Worm (Caenorhabditis elegans) whole organism, midembryonic: ENCODE measurements around the gene clec-4.

Source experiments
- T22C8.4 ChIP-seq: fragments of 200-800 bp; sonication (Bioruptor generic); IDR thresholded peaks from 2 replicates; pipeline ENCODE4 v1.3.6; 2022; ENCODE audit warnings: missing genetic modification characterization, missing compliant biosample characterization
- cog-1 ChIP-seq: sonication (generic microtip); optimal IDR thresholded peaks from 2 replicates; lab custom pipeline; 2016; ENCODE audit warnings: missing genetic modification characterization, missing compliant biosample characterization
- flt-1 ChIP-seq: fragments of 200-800 bp; sonication (Bioruptor generic); IDR thresholded peaks from 2 replicates; pipeline ENCODE4 v1.3.6; 2022; ENCODE audit warnings: missing genetic modification characterization, missing compliant biosample characterization
- klf-2 ChIP-seq: fragments of 200-800 bp; sonication (Bioruptor generic); conservative IDR thresholded peaks from 2 replicates; pipeline ENCODE4 v1.3.6; 2022; ENCODE audit warnings: missing genetic modification reagents, missing genetic modification characterization, missing compliant biosample characterization
- med-1 ChIP-seq: sonication (generic microtip); optimal IDR thresholded peaks from 2 replicates; lab custom pipeline; 2017; ENCODE audit warnings: missing genetic modification characterization, mild to moderate bottlenecking, missing compliant biosample characterization, antibody characterized with exemption, missing genetic modification reagents; ENCODE audit not compliant: insufficient read depth
- ref-1 ChIP-seq: fragments of 200-800 bp; sonication (Bioruptor generic); conservative IDR thresholded peaks from 2 replicates; pipeline ENCODE4 v1.3.6; 2022; ENCODE audit warnings: missing genetic modification reagents, missing genetic modification characterization, missing compliant biosample characterization
- tab-1 ChIP-seq: fragments of 200-800 bp; sonication (Bioruptor generic); IDR thresholded peaks from 2 replicates; pipeline ENCODE4 v1.3.6; 2022; ENCODE audit warnings: missing genetic modification characterization, missing compliant biosample characterization
- ztf-23 ChIP-seq: fragments of 200-800 bp; sonication (Bioruptor generic); IDR thresholded peaks from 2 replicates; pipeline ENCODE4 v1.3.6; 2022; ENCODE audit warnings: missing genetic modification reagents, missing genetic modification characterization, missing compliant biosample characterization

ce11 chrII:12608653-12609052, 27.7 kb upstream of the clec-4 start, which contains the start of gene Y38E10A.9:
- no peak for TF ChIP-seq T22C8.4 (GFP tag; lab: Robert Waterston, UW)
- TF ChIP-seq klf-2: no peak
- TF ChIP-seq flt-1 (GFP tag; lab: Robert Waterston, UW): no peak
- no peak for TF ChIP-seq tab-1 (GFP tag; lab: Robert Waterston, UW)
- no peak for TF ChIP-seq med-1 (GFP tag; lab: Kevin White, UChicago)
- TF ChIP-seq ztf-23 (GFP tag; lab: Robert Waterston, UW): no peak
- no peak for TF ChIP-seq cog-1 (tag; lab: Kevin White, UChicago)
- TF ChIP-seq ref-1: no peak
